Fruit fly (Drosophila melanogaster) Kc167 (cell line): ENCODE measurements around the gene CG9967.

ENCODE experiments used
- Myc ChIP-seq: fragments of >200 bp; optimal IDR thresholded peaks from 2 replicates; lab custom pipeline; 2017; ENCODE audit warnings: missing external identifiers
- h ChIP-seq: fragments of >200 bp; optimal IDR thresholded peaks from 3 replicates; lab custom pipeline; 2018; ENCODE audit warnings: missing external identifiers
- insv ChIP-seq: fragments of >200 bp; optimal IDR thresholded peaks from 3 replicates; lab custom pipeline; 2018; ENCODE audit warnings: missing external identifiers
- psq ChIP-seq: fragments of >200 bp; optimal IDR thresholded peaks from 2 replicates; lab custom pipeline; 2017; ENCODE audit warnings: missing external identifiers
- ttk ChIP-seq: sonication (Bioruptor generic); optimal IDR thresholded peaks from 2 replicates; lab custom pipeline; 2017; ENCODE audit warnings: missing external identifiers

dm6 chr2L:2397080-2397479 is 39.9 kb upstream of the CG9967 start:
- no peak for TF ChIP-seq insv (lab: Kevin White, UChicago)
- TF ChIP-seq h (lab: Kevin White, UChicago): no peak
- no peak for TF ChIP-seq psq (lab: Kevin White, UChicago)
- TF ChIP-seq ttk (lab: Kevin White, UChicago): no peak
- no peak for TF ChIP-seq Myc
